Worm (Caenorhabditis elegans) whole organism, late embryonic: ENCODE results near the gene tmc-1.
A peak's percentile ranks its signal among the peaks of the same experiment; 100 is the strongest.

Source experiments
- C38D4.7 ChIP-seq: fragments of 200-800 bp; sonication (Bioruptor generic); optimal IDR thresholded peaks from 2 replicates; lab custom pipeline; 2018; ENCODE audit warnings: mild to moderate bottlenecking, missing genetic modification characterization, moderate library complexity, missing compliant biosample characterization
- K09A11.1 ChIP-seq: sonication (generic microtip); optimal IDR thresholded peaks from 2 replicates; lab custom pipeline; 2017; ENCODE audit warnings: antibody characterized with exemption, mild to moderate bottlenecking, missing genetic modification characterization, missing compliant biosample characterization; ENCODE audit not compliant: insufficient read depth
- T23F11.4 ChIP-seq: fragments of 200-800 bp; sonication (Bioruptor generic); optimal IDR thresholded peaks from 2 replicates; lab custom pipeline; 2018; ENCODE audit warnings: mild to moderate bottlenecking, missing genetic modification characterization, missing compliant biosample characterization
- ama-1 ChIP-seq: fragments of 150-350 bp; optimal IDR thresholded peaks from 2 replicates; lab custom pipeline; 2014
- ceh-14 ChIP-seq: sonication (generic microtip); optimal IDR thresholded peaks from 2 replicates; lab custom pipeline; 2016; ENCODE audit warnings: missing genotype, missing genetic modification characterization, missing compliant biosample characterization
- ceh-18 ChIP-seq: sonication (generic microtip); optimal IDR thresholded peaks from 2 replicates; lab custom pipeline; 2016; ENCODE audit warnings: missing genetic modification characterization, missing compliant biosample characterization
- ceh-19 ChIP-seq: fragments of 200-800 bp; sonication (Bioruptor generic); optimal IDR thresholded peaks from 2 replicates; lab custom pipeline; 2018; ENCODE audit warnings: mild to moderate bottlenecking, missing genetic modification characterization, missing compliant biosample characterization
- ceh-2 ChIP-seq: sonication (generic microtip); optimal IDR thresholded peaks from 2 replicates; lab custom pipeline; 2016; ENCODE audit warnings: missing genotype, missing genetic modification characterization, missing compliant biosample characterization
- ceh-30 ChIP-seq: fragments of 150-350 bp; optimal IDR thresholded peaks from 2 replicates; lab custom pipeline; 2014; ENCODE audit warnings: missing biosample characterization, missing genetic modification characterization
- ceh-31 ChIP-seq: sonication (generic microtip); optimal IDR thresholded peaks from 2 replicates; lab custom pipeline; 2016; ENCODE audit warnings: missing genetic modification characterization, missing compliant biosample characterization
- ceh-34 ChIP-seq: sonication (generic microtip); optimal IDR thresholded peaks from 2 replicates; lab custom pipeline; 2016; ENCODE audit warnings: mild to moderate bottlenecking, missing genetic modification characterization, missing compliant biosample characterization
- ceh-6 ChIP-seq: fragments of 200-800 bp; sonication (Bioruptor generic); optimal IDR thresholded peaks from 2 replicates; lab custom pipeline; 2018; ENCODE audit warnings: mild to moderate bottlenecking, missing genetic modification characterization, missing compliant biosample characterization
- che-1 ChIP-seq: sonication (generic microtip); optimal IDR thresholded peaks from 2 replicates; lab custom pipeline; 2016; ENCODE audit warnings: mild to moderate bottlenecking, missing genetic modification characterization, missing compliant biosample characterization
- elt-4 ChIP-seq: sonication (generic microtip); optimal IDR thresholded peaks from 2 replicates; lab custom pipeline; 2016; ENCODE audit warnings: missing genetic modification characterization, missing compliant biosample characterization
- ets-4 ChIP-seq: sonication (generic microtip); optimal IDR thresholded peaks from 2 replicates; lab custom pipeline; 2016; ENCODE audit warnings: missing genetic modification characterization, missing compliant biosample characterization
- eyg-1 ChIP-seq: sonication (generic microtip); optimal IDR thresholded peaks from 2 replicates; lab custom pipeline; 2016; ENCODE audit warnings: missing genotype, missing genetic modification characterization, missing compliant biosample characterization
- fax-1 ChIP-seq: sonication (generic microtip); optimal IDR thresholded peaks from 2 replicates; lab custom pipeline; 2016; ENCODE audit warnings: missing genotype, missing genetic modification characterization, missing compliant biosample characterization
- hlh-15 ChIP-seq: sonication (generic microtip); optimal IDR thresholded peaks from 2 replicates; lab custom pipeline; 2016; ENCODE audit warnings: missing genetic modification characterization, missing compliant biosample characterization
- hlh-30 ChIP-seq: sonication (generic microtip); optimal IDR thresholded peaks from 2 replicates; lab custom pipeline; 2017; ENCODE audit warnings: antibody characterized with exemption, missing genetic modification characterization, missing compliant biosample characterization; ENCODE audit not compliant: insufficient read depth
- hlh-6 ChIP-seq: sonication (generic microtip); optimal IDR thresholded peaks from 2 replicates; lab custom pipeline; 2016; ENCODE audit warnings: missing genotype, missing genetic modification characterization, missing compliant biosample characterization
- hlh-8 ChIP-seq: sonication (generic microtip); optimal IDR thresholded peaks from 2 replicates; lab custom pipeline; 2016; ENCODE audit warnings: missing genotype, missing genetic modification characterization, missing compliant biosample characterization
- lim-6 ChIP-seq: sonication (generic microtip); optimal IDR thresholded peaks from 2 replicates; lab custom pipeline; 2016; ENCODE audit warnings: missing genetic modification characterization, missing compliant biosample characterization
- lin-11 ChIP-seq: fragments of 200-800 bp; sonication (Bioruptor generic); optimal IDR thresholded peaks from 2 replicates; lab custom pipeline; 2018; ENCODE audit warnings: mild to moderate bottlenecking, missing genetic modification characterization, missing compliant biosample characterization
- nfya-1 ChIP-seq: sonication (generic microtip); optimal IDR thresholded peaks from 2 replicates; lab custom pipeline; 2017; ENCODE audit warnings: missing genetic modification characterization, mild to moderate bottlenecking, missing compliant biosample characterization, antibody characterized with exemption, moderate library complexity
- nhr-11 ChIP-seq: fragments of 150-350 bp; optimal IDR thresholded peaks from 2 replicates; lab custom pipeline; 2014; ENCODE audit warnings: missing biosample characterization, missing genetic modification characterization
- nhr-232 ChIP-seq: sonication (generic microtip); optimal IDR thresholded peaks from 2 replicates; lab custom pipeline; 2016; ENCODE audit warnings: missing genetic modification characterization, missing compliant biosample characterization
- npax-4 ChIP-seq: sonication (generic microtip); optimal IDR thresholded peaks from 2 replicates; lab custom pipeline; 2016; ENCODE audit warnings: missing genetic modification characterization, missing compliant biosample characterization
- pag-3 ChIP-seq: sonication (generic microtip); optimal IDR thresholded peaks from 2 replicates; lab custom pipeline; 2016; ENCODE audit warnings: missing compliant biosample characterization, missing genetic modification characterization, borderline replicate concordance
- pax-1 ChIP-seq: fragments of 150-350 bp; optimal IDR thresholded peaks from 2 replicates; lab custom pipeline; 2014; ENCODE audit warnings: missing biosample characterization, missing genetic modification characterization
- pqm-1 ChIP-seq: sonication (generic microtip); optimal IDR thresholded peaks from 2 replicates; lab custom pipeline; 2016; ENCODE audit warnings: missing genetic modification characterization, missing compliant biosample characterization
- pros-1 ChIP-seq: fragments of 150-350 bp; optimal IDR thresholded peaks from 2 replicates; lab custom pipeline; 2014; ENCODE audit warnings: missing biosample characterization, missing genetic modification reagents, missing genetic modification characterization
- ref-2 ChIP-seq: sonication (generic microtip); optimal IDR thresholded peaks from 2 replicates; lab custom pipeline; 2016; ENCODE audit warnings: missing genetic modification characterization, missing compliant biosample characterization
- rnt-1 ChIP-seq: sonication (generic microtip); optimal IDR thresholded peaks from 2 replicates; lab custom pipeline; 2016; ENCODE audit warnings: missing genetic modification characterization, missing compliant biosample characterization
- sdc-2 ChIP-seq: sonication (generic microtip); optimal IDR thresholded peaks from 2 replicates; lab custom pipeline; 2016; ENCODE audit warnings: missing genotype, missing genetic modification characterization, missing compliant biosample characterization
- tbx-2 ChIP-seq: sonication (generic microtip); optimal IDR thresholded peaks from 2 replicates; lab custom pipeline; 2016; ENCODE audit warnings: missing genetic modification characterization, missing compliant biosample characterization
- tbx-7 ChIP-seq: sonication (generic microtip); optimal IDR thresholded peaks from 2 replicates; lab custom pipeline; 2016; ENCODE audit warnings: missing genotype, missing genetic modification characterization, missing compliant biosample characterization
- unc-3 ChIP-seq, 2 experiments: fragments of 200-800 bp in 1 of 2; sonication (Bioruptor generic) in 1 of 2; sonication (generic microtip) in 1 of 2; conservative IDR thresholded peaks in 1 of 2; optimal IDR thresholded peaks in 1 of 2; 2 replicates each; pipeline versions ENCODE4 v1.3.6 to Lab custom; 2016 to 2022; ENCODE audit warnings: missing compliant biosample characterization in 2 of 2, missing genetic modification characterization in 2 of 2, missing genetic modification reagents in 1 of 2
- unc-42 ChIP-seq: sonication (generic microtip); optimal IDR thresholded peaks from 2 replicates; lab custom pipeline; 2016; ENCODE audit warnings: missing genotype, missing genetic modification characterization, missing compliant biosample characterization
- unc-55 ChIP-seq: sonication (generic microtip); optimal IDR thresholded peaks from 2 replicates; lab custom pipeline; 2017; ENCODE audit warnings: missing biosample characterization, missing genetic modification reagents, missing genetic modification characterization
- unc-86 ChIP-seq: sonication (generic microtip); optimal IDR thresholded peaks from 2 replicates; lab custom pipeline; 2016; ENCODE audit warnings: missing genetic modification characterization, missing compliant biosample characterization
- zip-5 ChIP-seq: sonication (generic microtip); optimal IDR thresholded peaks from 2 replicates; lab custom pipeline; 2016; ENCODE audit warnings: missing genetic modification characterization, missing compliant biosample characterization
- ztf-16 ChIP-seq: sonication (generic microtip); optimal IDR thresholded peaks from 2 replicates; lab custom pipeline; 2017; ENCODE audit warnings: missing genetic modification characterization, missing compliant biosample characterization

The tmc-1 gene

ce11 chrX:1126207-1126606 lies 35.8 kb upstream of the tmc-1 start:
- no peak for TF ChIP-seq ceh-34
- no peak for TF ChIP-seq hlh-8 (tag; lab: Kevin White, UChicago)
- no peak for TF ChIP-seq hlh-6
- TF ChIP-seq nhr-232 = no peak
- TF ChIP-seq pag-3 (tag; lab: Kevin White, UChicago) = no peak
- TF ChIP-seq lin-11 (tag; lab: Kevin White, UChicago) = no peak
- TF ChIP-seq T23F11.4 = no peak
- TF ChIP-seq nfya-1 (tag; lab: Kevin White, UChicago) = no peak
- no peak for TF ChIP-seq ama-1
- no peak for TF ChIP-seq K09A11.1 (tag; lab: Kevin White, UChicago)
- TF ChIP-seq ceh-14 (tag; lab: Kevin White, UChicago) = no peak
- no peak for TF ChIP-seq rnt-1
- no peak for TF ChIP-seq ref-2 (tag; lab: Kevin White, UChicago)
- TF ChIP-seq lim-6 (tag; lab: Kevin White, UChicago) = no peak
- TF ChIP-seq pax-1 (tag; lab: Kevin White, UChicago) = no peak

ce11 chrX:1128503-1129036 lies 33.4 kb upstream of the tmc-1 start, which contains the start of gene snx-1:
snx-1 (plus strand) TSS chrX:1128986.
- TF ChIP-seq pax-1 (tag; lab: Kevin White, UChicago) (no peak), hlh-30 (tag; lab: Kevin White, UChicago) (peak; percentile 51), ceh-2 (tag; lab: Kevin White, UChicago) (no peak), elt-4 (tag; lab: Kevin White, UChicago) (no peak), fax-1 (tag; lab: Kevin White, UChicago) (no peak), ets-4 (tag; lab: Kevin White, UChicago) (no peak), pqm-1 (tag; lab: Kevin White, UChicago) (no peak), ztf-16 (no peak), ceh-18 (tag; lab: Kevin White, UChicago) (peak; percentile 35), nhr-11 (tag; lab: Kevin White, UChicago) (no peak), npax-4 (no peak), ama-1 (no peak), unc-3 (GFP tag; conservative IDR thresholded peaks at IDR 0.05; lab: Robert Waterston, UW) (no peak), unc-3 (tag; optimal IDR thresholded peaks at IDR 0.05; lab: Kevin White, UChicago) (no peak), ceh-19 (no peak), che-1 (tag; lab: Kevin White, UChicago) (no peak), tbx-7 (tag; lab: Kevin White, UChicago) (no peak), hlh-15 (tag; lab: Kevin White, UChicago) (no peak), ceh-30 (tag; lab: Kevin White, UChicago) (no peak), tbx-2 (peak; percentile 11), pros-1 (tag; lab: Kevin White, UChicago) (no peak), lin-11 (tag; lab: Kevin White, UChicago) (no peak), C38D4.7 (GFP tag; lab: Kevin White, UChicago) (no peak), unc-55 (GFP tag; lab: Kevin White, UChicago) (no peak), sdc-2 (tag; lab: Kevin White, UChicago) (peak; percentile 41), ceh-31 (tag; lab: Kevin White, UChicago) (peak; percentile 38), nfya-1 (tag; lab: Kevin White, UChicago) (peak; percentile 24), eyg-1 (no peak), zip-5 (tag; lab: Kevin White, UChicago) (no peak), unc-86 (no peak), unc-42 (peak; percentile 18), ref-2 (tag; lab: Kevin White, UChicago) (peak; percentile 36), hlh-8 (tag; lab: Kevin White, UChicago) (peak; percentile 6), ceh-6 (GFP tag; lab: Kevin White, UChicago) (peak; percentile 6)
